Fruit fly (Drosophila melanogaster) whole organism, embryonic: ENCODE measurements around the gene Cpr62Bc.

Experiments used
- Atf-2 ChIP-seq: fragments of 200-800 bp; sonication (Bioruptor generic); optimal IDR thresholded peaks from 2 replicates; lab custom pipeline; 2016; ENCODE audit warnings: missing biosample characterization, missing genetic modification characterization
- Bteb2 ChIP-seq: fragments of 200-800 bp; sonication (Bioruptor generic); optimal IDR thresholded peaks from 2 replicates; lab custom pipeline; 2016; ENCODE audit warnings: missing biosample characterization, missing genetic modification characterization
- CG10274 ChIP-seq: fragments of 200-800 bp; sonication (Bioruptor generic); optimal IDR thresholded peaks from 3 replicates; lab custom pipeline; 2017; ENCODE audit warnings: missing biosample characterization, mild to moderate bottlenecking, missing genetic modification characterization
- CG10565 ChIP-seq: fragments of 200-800 bp; sonication (Bioruptor generic); optimal IDR thresholded peaks from 3 replicates; lab custom pipeline; 2016; ENCODE audit warnings: missing biosample characterization, mild to moderate bottlenecking, missing genetic modification characterization
- CG11560 ChIP-seq: fragments of 200-800 bp; sonication (Bioruptor generic); IDR thresholded peaks from 3 replicates; pipeline ENCODE4 v1.3.6; 2022; ENCODE audit warnings: missing biosample characterization, missing genetic modification characterization
- CG12104 ChIP-seq: fragments of 200-800 bp; sonication (Bioruptor generic); optimal IDR thresholded peaks from 3 replicates; lab custom pipeline; 2016; ENCODE audit warnings: missing biosample characterization, missing genetic modification characterization
- CG12219 ChIP-seq: fragments of 200-800 bp; sonication (Bioruptor generic); optimal IDR thresholded peaks from 3 replicates; lab custom pipeline; 2018; ENCODE audit warnings: missing biosample characterization, mild to moderate bottlenecking, missing genetic modification characterization
- CG13624 ChIP-seq: fragments of 200-800 bp; sonication (Bioruptor generic); optimal IDR thresholded peaks from 2 replicates; lab custom pipeline; 2016; ENCODE audit warnings: missing biosample characterization, missing genetic modification characterization
- CG2202 ChIP-seq: fragments of 200-800 bp; sonication (Bioruptor generic); optimal IDR thresholded peaks from 2 replicates; lab custom pipeline; 2018; ENCODE audit warnings: missing biosample characterization, mild to moderate bottlenecking, missing genetic modification characterization
- CG2678 ChIP-seq: fragments of 200-800 bp; sonication (Bioruptor generic); optimal IDR thresholded peaks from 3 replicates; lab custom pipeline; 2019; ENCODE audit warnings: missing biosample characterization, mild to moderate bottlenecking, missing genetic modification characterization, moderate library complexity
- CG31365 ChIP-seq: fragments of 200-800 bp; sonication (Bioruptor generic); optimal IDR thresholded peaks from 2 replicates; lab custom pipeline; 2018; ENCODE audit warnings: missing biosample characterization, mild to moderate bottlenecking, missing genetic modification characterization
- CG4360 ChIP-seq: fragments of 200-800 bp; sonication (Bioruptor generic); IDR thresholded peaks from 2 replicates; pipeline ENCODE4 v1.3.6; 2022; ENCODE audit warnings: missing biosample characterization, missing genetic modification characterization
- CG4730 ChIP-seq: fragments of 200-800 bp; sonication (Bioruptor generic); IDR thresholded peaks from 2 replicates; pipeline ENCODE4 v1.3.6; 2022; ENCODE audit warnings: missing biosample characterization, missing genetic modification characterization
- CG4854 ChIP-seq: fragments of 200-800 bp; sonication (Bioruptor generic); optimal IDR thresholded peaks from 2 replicates; lab custom pipeline; 2016; ENCODE audit warnings: missing biosample characterization, missing genetic modification characterization, inconsistent platforms
- CG6654 ChIP-seq: fragments of 200-800 bp; sonication (Bioruptor generic); optimal IDR thresholded peaks from 2 replicates; lab custom pipeline; 2017; ENCODE audit warnings: missing biosample characterization, mild to moderate bottlenecking, missing genetic modification characterization
- CG7786 ChIP-seq: fragments of 200-800 bp; sonication (Bioruptor generic); optimal IDR thresholded peaks from 2 replicates; lab custom pipeline; 2016; ENCODE audit warnings: missing biosample characterization, missing genetic modification characterization
- CG8290 ChIP-seq, 3 experiments: fragments of 200-800 bp; sonication (Bioruptor generic); optimal IDR thresholded peaks; 2 replicates each; lab custom pipeline; 2016 to 2019; ENCODE audit warnings: missing biosample characterization in 3 of 3, missing genetic modification characterization in 3 of 3, mild to moderate bottlenecking in 2 of 3, moderate library complexity in 1 of 3
- CG9727 ChIP-seq: fragments of 200-800 bp; sonication (Bioruptor generic); optimal IDR thresholded peaks from 3 replicates; lab custom pipeline; 2017; ENCODE audit warnings: missing biosample characterization, mild to moderate bottlenecking, missing genetic modification characterization
- Dbx ChIP-seq: fragments of 200-800 bp; sonication (Bioruptor generic); IDR thresholded peaks from 3 replicates; pipeline ENCODE4 v1.3.6; 2022; ENCODE audit warnings: missing biosample characterization, missing genetic modification characterization
- GATAe ChIP-seq: fragments of 200-800 bp; sonication (Bioruptor generic); conservative IDR thresholded peaks from 2 replicates; pipeline ENCODE4 v1.3.6; 2022; ENCODE audit warnings: missing biosample characterization, missing genetic modification characterization
- HHEX ChIP-seq: fragments of 200-800 bp; sonication (Bioruptor generic); optimal IDR thresholded peaks from 3 replicates; lab custom pipeline; 2017; ENCODE audit warnings: missing biosample characterization, mild to moderate bottlenecking, missing genetic modification characterization, missing genetic modification reagents
- HLH54F ChIP-seq: fragments of 200-800 bp; sonication (Bioruptor generic); optimal IDR thresholded peaks from 3 replicates; lab custom pipeline; 2016; ENCODE audit warnings: missing biosample characterization, missing genetic modification characterization
- HLHmδ ChIP-seq: fragments of 200-800 bp; sonication (Bioruptor generic); optimal IDR thresholded peaks from 2 replicates; lab custom pipeline; 2018; ENCODE audit warnings: missing biosample characterization, mild to moderate bottlenecking, missing genetic modification characterization, moderate library complexity
- Hr3 ChIP-seq: fragments of 200-800 bp; sonication (Bioruptor generic); optimal IDR thresholded peaks from 3 replicates; lab custom pipeline; 2016; ENCODE audit warnings: missing biosample characterization, missing genetic modification characterization
- Meics ChIP-seq: fragments of 200-800 bp; sonication (Bioruptor generic); optimal IDR thresholded peaks from 2 replicates; lab custom pipeline; 2017; ENCODE audit warnings: missing biosample characterization, mild to moderate bottlenecking, missing genetic modification characterization
- Nf-YB ChIP-seq: fragments of 200-800 bp; sonication (Bioruptor generic); optimal IDR thresholded peaks from 3 replicates; lab custom pipeline; 2019; ENCODE audit warnings: missing biosample characterization, mild to moderate bottlenecking, missing genetic modification characterization, moderate library complexity
- Sin3A ChIP-seq: fragments of >200 bp; optimal IDR thresholded peaks from 2 replicates; lab custom pipeline; 2018
- Taf1 ChIP-seq: fragments of 200-800 bp; sonication (Bioruptor generic); IDR thresholded peaks from 2 replicates; pipeline ENCODE4 v1.3.6; 2022; ENCODE audit warnings: missing biosample characterization, missing genetic modification characterization
- Tbp ChIP-seq: fragments of >200 bp; optimal IDR thresholded peaks from 2 replicates; lab custom pipeline; 2018; ENCODE audit warnings: missing biosample characterization, missing genetic modification characterization
- az2 ChIP-seq: fragments of 200-800 bp; sonication (Bioruptor generic); optimal IDR thresholded peaks from 3 replicates; lab custom pipeline; 2016; ENCODE audit warnings: missing biosample characterization, missing genetic modification characterization
- bab2 ChIP-seq: fragments of 200-800 bp; sonication (Bioruptor generic); optimal IDR thresholded peaks from 2 replicates; lab custom pipeline; 2016; ENCODE audit warnings: missing biosample characterization, missing genetic modification characterization
- chinmo ChIP-seq: fragments of 200-800 bp; sonication (Bioruptor generic); IDR thresholded peaks from 4 replicates; pipeline ENCODE4 v1.3.6; 2022; ENCODE audit warnings: missing biosample characterization, missing genetic modification characterization; ENCODE audit not compliant: partially characterized antibody
- chm ChIP-seq: fragments of 200-800 bp; sonication (Bioruptor generic); IDR thresholded peaks from 2 replicates; pipeline ENCODE4 v1.3.6; 2022; ENCODE audit warnings: missing biosample characterization, missing genetic modification characterization
- ci ChIP-seq: fragments of 200-800 bp; sonication (Bioruptor generic); IDR thresholded peaks from 3 replicates; pipeline ENCODE4 v1.3.6; 2022; ENCODE audit warnings: missing biosample characterization, missing genetic modification characterization
- da ChIP-seq: fragments of 200-800 bp; sonication (Bioruptor generic); optimal IDR thresholded peaks from 2 replicates; lab custom pipeline; 2016; ENCODE audit warnings: missing biosample characterization, missing genetic modification characterization
- dmrt11E ChIP-seq: fragments of 200-800 bp; sonication (Bioruptor generic); optimal IDR thresholded peaks from 3 replicates; lab custom pipeline; 2018; ENCODE audit warnings: missing biosample characterization, mild to moderate bottlenecking, missing genetic modification characterization, moderate library complexity
- dmrt99B ChIP-seq: fragments of 200-800 bp; sonication (Bioruptor generic); optimal IDR thresholded peaks from 2 replicates; lab custom pipeline; 2018; ENCODE audit warnings: missing biosample characterization, mild to moderate bottlenecking, missing genetic modification characterization, moderate library complexity
- ewg ChIP-seq: fragments of 200-800 bp; sonication (Bioruptor generic); optimal IDR thresholded peaks from 3 replicates; lab custom pipeline; 2017; ENCODE audit warnings: mild to moderate bottlenecking, missing biosample characterization, missing genetic modification reagents, missing genetic modification characterization
- hbn ChIP-seq: fragments of 200-800 bp; sonication (Bioruptor generic); IDR thresholded peaks from 2 replicates; pipeline ENCODE4 v1.3.6; 2022; ENCODE audit warnings: missing biosample characterization, missing genetic modification characterization; ENCODE audit not compliant: partially characterized antibody
- jumu ChIP-seq: fragments of 200-800 bp; sonication (Bioruptor generic); optimal IDR thresholded peaks from 3 replicates; lab custom pipeline; 2016; ENCODE audit warnings: missing biosample characterization, missing genetic modification characterization
- lmd ChIP-seq: fragments of 200-800 bp; sonication (Bioruptor generic); IDR thresholded peaks from 2 replicates; pipeline ENCODE4 v1.3.6; 2022; ENCODE audit warnings: missing biosample characterization, missing genetic modification characterization
- lov ChIP-seq, 2 experiments: fragments of 200-800 bp in 1 of 2; fragments of >200 bp in 1 of 2; sonication (Bioruptor generic) in 1 of 2; IDR thresholded peaks in 1 of 2; optimal IDR thresholded peaks in 1 of 2; 2 replicates in 1 of 2; 3 replicates in 1 of 2; pipeline versions ENCODE4 v1.3.6 to Lab custom; 2017 to 2022; ENCODE audit warnings: missing biosample characterization in 1 of 2, missing genetic modification characterization in 1 of 2
- nau ChIP-seq: fragments of 200-800 bp; sonication (Bioruptor generic); optimal IDR thresholded peaks from 3 replicates; lab custom pipeline; 2017; ENCODE audit warnings: missing biosample characterization, mild to moderate bottlenecking, missing genetic modification characterization, missing genetic modification reagents
- ranshi ChIP-seq: fragments of 200-800 bp; sonication (Bioruptor generic); IDR thresholded peaks from 2 replicates; pipeline ENCODE4 v1.3.6; 2022; ENCODE audit warnings: missing biosample characterization, missing genetic modification characterization
- vnd ChIP-seq: fragments of 200-800 bp; sonication (Bioruptor generic); IDR thresholded peaks from 3 replicates; pipeline ENCODE4 v1.3.6; 2022; ENCODE audit warnings: missing biosample characterization, missing genetic modification characterization; ENCODE audit not compliant: partially characterized antibody
- vvl ChIP-seq: fragments of 200-800 bp; sonication (Bioruptor generic); IDR thresholded peaks from 2 replicates; pipeline ENCODE4 v1.3.6; 2022; ENCODE audit warnings: missing biosample characterization, missing genetic modification characterization
- wek ChIP-seq: fragments of 200-800 bp; sonication (Bioruptor generic); optimal IDR thresholded peaks from 3 replicates; lab custom pipeline; 2018; ENCODE audit warnings: missing biosample characterization, mild to moderate bottlenecking, missing genetic modification characterization, moderate library complexity
- z ChIP-seq: fragments of 200-800 bp; sonication (Bioruptor generic); IDR thresholded peaks from 3 replicates; pipeline ENCODE4 v1.3.6; 2022; ENCODE audit warnings: missing biosample characterization, missing genetic modification characterization

The Cpr62Bc gene

dm6 chr3L:1856467-1857350, 14.8 kb upstream of the Cpr62Bc start, which contains the start of gene CG12024 (continued):
- TF ChIP-seq CG11560, result peak; percentile 39; the same call in 1 of the 3 replicates
- TF ChIP-seq CG31365 (tag; lab: Kevin White, UChicago), result no peak
- TF ChIP-seq chinmo (GFP tag; lab: Robert Waterston, UW), result no peak
- peak; percentile 80 for TF ChIP-seq CG7786 (GFP tag; lab: Kevin White, UChicago)
- TF ChIP-seq CG4360, result no peak
- TF ChIP-seq wek, result peak; percentile 66
- TF ChIP-seq nau (GFP tag; lab: Kevin White, UChicago), result peak; percentile 30
- TF ChIP-seq Tbp (GFP tag; lab: Kevin White, UChicago), result no peak
- TF ChIP-seq ewg (GFP tag; lab: Kevin White, UChicago), result peak; percentile 61
- no peak for TF ChIP-seq z
- peak; percentile 66 for TF ChIP-seq Meics (GFP tag; lab: Kevin White, UChicago)
- TF ChIP-seq Hr3 (GFP tag; lab: Kevin White, UChicago), result peak; percentile 78
- TF ChIP-seq jumu (GFP tag; lab: Kevin White, UChicago), result peak; percentile 74
- TF ChIP-seq dmrt99B (tag; lab: Kevin White, UChicago), result no peak
- no peak for TF ChIP-seq lov (optimal IDR thresholded peaks at IDR 0.05; lab: Kevin White, UChicago)
- TF ChIP-seq lov (GFP tag; IDR thresholded peaks at IDR 0.05; lab: Robert Waterston, UW), result no peak
- TF ChIP-seq GATAe (GFP tag; lab: Robert Waterston, UW), result peak; percentile 24
- no peak for TF ChIP-seq ranshi (GFP tag; lab: Robert Waterston, UW)
- no peak for TF ChIP-seq HLHmδ
- 0 out of 2 replicates have a peak, but pooled peaks have one; percentile 23 for TF ChIP-seq chm (GFP tag; lab: Robert Waterston, UW)
- TF ChIP-seq CG9727 (GFP tag; lab: Kevin White, UChicago), result peak; percentile 58
- TF ChIP-seq Bteb2 (GFP tag; lab: Kevin White, UChicago), result peak; percentile 65
- TF ChIP-seq CG12104, result peak; percentile 53
- TF ChIP-seq CG6654 (GFP tag; lab: Kevin White, UChicago), result no peak
- peak; percentile 58 for TF ChIP-seq dmrt11E
- TF ChIP-seq az2 (GFP tag; lab: Kevin White, UChicago), result peak; percentile 72
- TF ChIP-seq CG2202, result no peak
- TF ChIP-seq CG2678 (tag; lab: Kevin White, UChicago), result peak; percentile 79
- TF ChIP-seq HHEX (GFP tag; lab: Kevin White, UChicago), result peak; percentile 46
- TF ChIP-seq CG10274 (GFP tag; lab: Kevin White, UChicago), result peak; percentile 5
- TF ChIP-seq Taf1 (GFP tag; lab: Robert Waterston, UW), result peak; percentile 66
- TF ChIP-seq Nf-YB, result peak; percentile 53
- no peak for TF ChIP-seq da
- peak; percentile 89 for TF ChIP-seq HLH54F (GFP tag; lab: Kevin White, UChicago)
- TF ChIP-seq vnd, result no peak
- TF ChIP-seq CG4730, result peak; percentile 31; the same call in 1 of the 2 replicates
- TF ChIP-seq lmd (GFP tag; lab: Robert Waterston, UW), result peak; percentile 77
- TF ChIP-seq Atf-2 (GFP tag; lab: Kevin White, UChicago), result peak; percentile 63
- TF ChIP-seq Sin3A (lab: Kevin White, UChicago), result peak; percentile 97
- TF ChIP-seq CG12219 (GFP tag; lab: Kevin White, UChicago), result peak; percentile 15
- 0 out of 3 replicates have a peak, but pooled peaks have one; percentile 11 for TF ChIP-seq ci (GFP tag; lab: Robert Waterston, UW)
- no peak; the same call in 1 of the 2 replicates for TF ChIP-seq vvl
- TF ChIP-seq CG4854 (GFP tag; lab: Kevin White, UChicago), result peak; percentile 70
- TF ChIP-seq CG8290 (GFP tag; optimal IDR thresholded peaks at IDR 0.05; lab: Kevin White, UChicago), result peak; percentile 42
- peak in 1 of 2 experiments; percentile 86 for TF ChIP-seq CG8290 (tag; optimal IDR thresholded peaks at IDR 0.05; lab: Kevin White, UChicago)
- TF ChIP-seq CG10565 (GFP tag; lab: Kevin White, UChicago), result no peak
- TF ChIP-seq bab2 (GFP tag; lab: Kevin White, UChicago), result peak; percentile 76
- TF ChIP-seq CG13624 (GFP tag; lab: Kevin White, UChicago), result peak; percentile 74
- no peak for TF ChIP-seq hbn (GFP tag; lab: Robert Waterston, UW)
- TF ChIP-seq Dbx (GFP tag; lab: Robert Waterston, UW), result peak; percentile 72; the same call in 2 of the 3 replicates
